Worm (Caenorhabditis elegans): Measurements from ENCODE around the gene mcp-1.

mcp-1 gene

DNA sequence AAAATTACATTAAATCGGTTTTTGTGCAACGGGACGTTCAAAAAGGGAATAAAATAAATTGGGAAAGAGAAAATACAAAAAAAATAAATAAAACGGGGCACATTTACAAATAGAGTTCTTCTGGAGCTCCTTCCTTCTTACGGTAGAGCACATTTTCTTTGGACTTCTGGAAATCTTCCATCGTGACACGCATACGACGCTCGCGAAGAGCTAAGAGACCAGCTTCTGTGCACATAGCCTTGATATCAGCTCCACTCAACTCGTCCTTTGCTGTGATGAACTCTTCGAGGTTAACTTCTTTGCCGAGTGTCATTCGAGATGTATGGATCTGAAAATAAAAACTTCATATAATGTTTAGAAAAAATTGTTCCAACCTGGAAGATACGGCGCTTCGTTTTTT lies 54.5 kb downstream of the mcp-1 start:
- TF ChIP-seq nhr-102 (tag; optimal IDR thresholded peaks at IDR 0.05) (no peak), jun-1 (tag; optimal IDR thresholded peaks at IDR 0.05) (peak; percentile 59), hlh-11 (tag; optimal IDR thresholded peaks at IDR 0.05) (peak; percentile 3), daf-12 (tag; optimal IDR thresholded peaks at IDR 0.05) (no peak), nhr-48 (tag; optimal IDR thresholded peaks at IDR 0.05) (no peak), aha-1 (tag) (peak; percentile 15), T20F7.1 (GFP tag; optimal IDR thresholded peaks at IDR 0.05) (peak; percentile 48), F26F4.8 (GFP tag; conservative IDR thresholded peaks at IDR 0.05) (no peak), unc-62 (GFP tag; optimal IDR thresholded peaks at IDR 0.05 in 1 of 2) (no peak), unc-62 (tag; optimal IDR thresholded peaks at IDR 0.05) (no peak), Y5F2A.4 (GFP tag; optimal IDR thresholded peaks at IDR 0.05) (no peak), Y48G9A.11 (GFP tag; IDR thresholded peaks at IDR 0.05) (no peak), fkh-10 (GFP tag; optimal IDR thresholded peaks at IDR 0.05) (no peak), tag-97 (GFP tag; IDR thresholded peaks at IDR 0.05) (no peak), ama-1 (optimal IDR thresholded peaks at IDR 0.05) (no peak), hif-1 (tag; optimal IDR thresholded peaks at IDR 0.05) (no peak)

DNA sequence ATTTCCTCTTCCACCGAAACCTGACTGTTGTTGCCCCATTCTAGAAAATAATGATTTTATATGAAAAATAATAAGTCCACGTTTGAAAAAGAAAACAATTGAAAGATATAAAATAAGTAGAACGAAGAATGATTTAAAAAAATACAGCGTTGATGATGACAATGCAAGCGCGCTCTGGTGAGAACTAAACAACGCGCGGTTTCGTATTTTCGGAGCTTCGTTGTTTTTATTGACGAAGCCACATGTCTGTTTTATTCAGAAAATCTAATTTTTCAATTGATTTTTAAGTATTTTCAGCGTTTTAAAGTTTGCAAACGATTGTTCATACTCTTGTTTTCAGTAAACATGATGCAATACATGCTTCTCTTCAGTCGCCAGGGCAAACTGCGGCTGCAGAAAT lies 56.0 kb downstream of the mcp-1 start, which contains the start of the genes rpt-2 and aps-1:
TSS of gene rpt-2 (minus strand) at position 40 of the 400 bp plus-strand sequence.
TSS of gene aps-1 (plus strand) at position 341 of the 400 bp plus-strand sequence.
- TF ChIP-seq nhr-25 (tag; optimal IDR thresholded peaks at IDR 0.05; ENCODE audit: borderline replicate concordance, insufficient read depth) (peak; percentile 21), mxl-2 (GFP tag; conservative IDR thresholded peaks at IDR 0.05) (no peak), dmd-9 (GFP tag; IDR thresholded peaks at IDR 0.05) (no peak), dpl-1 (GFP tag; optimal IDR thresholded peaks at IDR 0.05) (peak; percentile 79), Y48G9A.11 (GFP tag; IDR thresholded peaks at IDR 0.05) (peak; percentile 92), aly-2 (tag; optimal IDR thresholded peaks at IDR 0.05) (no peak), spr-3 (GFP tag; optimal IDR thresholded peaks at IDR 0.05) (no peak), D1046.2 (GFP tag; IDR thresholded peaks at IDR 0.05) (no peak), ceh-28 (tag; optimal IDR thresholded peaks at IDR 0.05) (no peak), zip-11 (GFP tag; IDR thresholded peaks at IDR 0.05) (no peak), duxl-1 (tag; optimal IDR thresholded peaks at IDR 0.05; ENCODE audit: poor library complexity) (peak; percentile 46), F26F4.8 (GFP tag; conservative IDR thresholded peaks at IDR 0.05) (no peak), F37D6.2 (tag; optimal IDR thresholded peaks at IDR 0.05) (peak; percentile 1), tag-97 (GFP tag; IDR thresholded peaks at IDR 0.05) (no peak), unc-130 (GFP tag; optimal IDR thresholded peaks at IDR 0.05) (peak; percentile 26), ceh-62 (tag; optimal IDR thresholded peaks at IDR 0.05) (no peak), mdt-29 (GFP tag; IDR thresholded peaks at IDR 0.05) (no peak), zag-1 (tag; optimal IDR thresholded peaks at IDR 0.05) (no peak), Y105C5A.15 (GFP tag; IDR thresholded peaks at IDR 0.05) (no peak), nhr-28 (tag; optimal IDR thresholded peaks at IDR 0.05) (peak; percentile 47), nhr-10 (tag; optimal IDR thresholded peaks at IDR 0.05) (no peak), spr-1 (tag; optimal IDR thresholded peaks at IDR 0.05) (no peak), sdz-12 (GFP tag; optimal IDR thresholded peaks at IDR 0.05) (no peak), dmd-8 (GFP tag; IDR thresholded peaks at IDR 0.05) (no peak), lin-13 (GFP tag; optimal IDR thresholded peaks at IDR 0.05) (peak; percentile 65), nhr-111 (GFP tag; optimal IDR thresholded peaks at IDR 0.05) (no peak), tra-1 (GFP tag; IDR thresholded peaks at IDR 0.05) (no peak), nhr-76 (tag; optimal IDR thresholded peaks at IDR 0.05) (no peak), gei-8 (GFP tag; optimal IDR thresholded peaks at IDR 0.05) (no peak), R02D3.7 (tag; optimal IDR thresholded peaks at IDR 0.05) (no peak), dve-1 (tag; optimal IDR thresholded peaks at IDR 0.05; ENCODE audit: insufficient read depth) (peak; percentile 76), mxl-3 (GFP tag; optimal IDR thresholded peaks at IDR 0.05) (peak; percentile 50), lin-39 (tag; optimal IDR thresholded peaks at IDR 0.05) (no peak), set-16 (GFP tag; IDR thresholded peaks at IDR 0.05) (no peak), jun-1 (tag; optimal IDR thresholded peaks at IDR 0.05) (no peak), ama-1 (optimal IDR thresholded peaks at IDR 0.05) (no peak), T20F7.1 (GFP tag; optimal IDR thresholded peaks at IDR 0.05) (peak; percentile 100), fos-1 (tag; optimal IDR thresholded peaks at IDR 0.05) (no peak), nhr-41 (GFP tag; IDR thresholded peaks at IDR 0.05) (no peak), T26A8.4 (GFP tag; IDR thresholded peaks at IDR 0.05) (no peak), arid-1 (GFP tag; conservative IDR thresholded peaks at IDR 0.05) (no peak)

Data from whole organism, L4 larva.